Worm (Caenorhabditis elegans) whole organism, L4/young adult: ENCODE measurements around the gene ZC373.5.

Experiments used
- W03F9.2 ChIP-seq: fragments of 150-350 bp; optimal IDR thresholded peaks from 2 replicates; lab custom pipeline; 2014; ENCODE audit warnings: missing biosample characterization, missing genetic modification characterization
- him-1 ChIP-seq: sonication (generic microtip); optimal IDR thresholded peaks from 2 replicates; lab custom pipeline; 2016; ENCODE audit warnings: missing genotype, missing genetic modification reagents, missing genetic modification characterization, missing compliant biosample characterization

DNA sequence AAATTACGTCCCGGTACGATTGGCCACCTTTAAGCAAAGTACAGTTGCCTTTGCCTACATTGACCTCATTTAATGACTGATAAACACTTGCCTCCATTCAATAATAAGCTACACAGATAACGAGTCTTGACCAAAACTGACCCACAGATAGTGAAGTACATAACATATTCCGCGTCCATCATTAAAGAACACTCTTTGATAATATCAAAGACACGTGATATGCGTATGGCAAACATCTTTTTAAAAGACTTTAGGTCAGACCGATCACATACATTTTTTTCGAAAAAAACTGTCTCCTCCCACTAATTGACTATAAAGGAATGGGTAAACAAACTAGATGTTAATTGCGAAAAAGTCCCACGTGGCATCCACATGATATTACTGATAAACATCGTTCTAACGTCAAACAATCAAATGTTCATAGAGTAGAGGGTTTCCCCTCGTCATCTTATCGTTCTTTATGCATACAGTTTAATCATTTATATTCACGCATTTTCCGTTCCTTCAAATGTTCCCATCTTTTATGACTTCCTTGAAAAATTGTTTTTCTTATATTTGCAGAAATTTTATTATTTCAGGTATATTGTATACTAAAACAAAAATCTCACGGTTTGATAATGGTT lies 10.0 kb upstream of the ZC373.5 start, which contains the start of gene W07E11.1:
- TF ChIP-seq W03F9.2 (tag; lab: Kevin White, UChicago) = no peak
- no peak for TF ChIP-seq him-1 (tag; lab: Kevin White, UChicago)
